Fruit fly (Drosophila melanogaster): ENCODE results near the gene sowah.
A peak's percentile ranks its signal among the peaks of the same experiment; 100 is the strongest.

sowah gene

DNA sequence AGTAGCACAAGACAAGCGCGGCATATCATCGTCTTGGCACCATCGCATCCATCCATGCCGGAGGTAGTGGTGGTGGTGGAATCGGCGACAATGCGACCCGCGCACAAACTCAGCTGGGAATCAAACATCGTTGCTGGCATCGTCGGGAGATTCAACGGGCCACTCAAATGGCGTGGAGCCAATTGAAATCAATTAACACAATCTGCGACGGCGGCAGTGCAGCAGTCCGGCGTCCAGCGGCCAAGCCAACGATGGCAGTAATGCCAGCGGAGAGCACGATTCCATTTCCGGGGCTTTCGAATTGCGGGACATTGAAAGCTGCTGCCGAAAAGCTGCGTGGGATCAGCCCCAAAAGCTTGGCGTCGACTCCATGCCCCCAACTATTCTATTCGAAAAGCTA lies 64.8 kb downstream of the sowah start, which contains the start of gene CG10654 (continued):
- TF ChIP-seq CG13296 (GFP tag; optimal IDR thresholded peaks at IDR 0.05) = peak; percentile 15
- peak; percentile 41 for TF ChIP-seq Fer1 (GFP tag; optimal IDR thresholded peaks at IDR 0.05)
- TF ChIP-seq CG17361 (GFP tag; IDR thresholded peaks at IDR 0.05) = no peak
- TF ChIP-seq CG18599 (GFP tag; optimal IDR thresholded peaks at IDR 0.05) = peak; percentile 37
- TF ChIP-seq CG12155 (GFP tag; optimal IDR thresholded peaks at IDR 0.05) = no peak
- TF ChIP-seq Ets97D (GFP tag; optimal IDR thresholded peaks at IDR 0.05) = peak; percentile 38
- TF ChIP-seq CG18262 (tag; optimal IDR thresholded peaks at IDR 0.05) = no peak
- peak; percentile 70 for TF ChIP-seq Med (GFP tag)
- 0 out of 2 replicates have a peak, but pooled peaks have one; percentile 11 for TF ChIP-seq Awh (GFP tag; IDR thresholded peaks at IDR 0.05)
- TF ChIP-seq CG34376 (GFP tag; optimal IDR thresholded peaks at IDR 0.05) = peak; percentile 45
- peak; percentile 4 for TF ChIP-seq CG6683 (GFP tag; optimal IDR thresholded peaks at IDR 0.05)

DNA sequence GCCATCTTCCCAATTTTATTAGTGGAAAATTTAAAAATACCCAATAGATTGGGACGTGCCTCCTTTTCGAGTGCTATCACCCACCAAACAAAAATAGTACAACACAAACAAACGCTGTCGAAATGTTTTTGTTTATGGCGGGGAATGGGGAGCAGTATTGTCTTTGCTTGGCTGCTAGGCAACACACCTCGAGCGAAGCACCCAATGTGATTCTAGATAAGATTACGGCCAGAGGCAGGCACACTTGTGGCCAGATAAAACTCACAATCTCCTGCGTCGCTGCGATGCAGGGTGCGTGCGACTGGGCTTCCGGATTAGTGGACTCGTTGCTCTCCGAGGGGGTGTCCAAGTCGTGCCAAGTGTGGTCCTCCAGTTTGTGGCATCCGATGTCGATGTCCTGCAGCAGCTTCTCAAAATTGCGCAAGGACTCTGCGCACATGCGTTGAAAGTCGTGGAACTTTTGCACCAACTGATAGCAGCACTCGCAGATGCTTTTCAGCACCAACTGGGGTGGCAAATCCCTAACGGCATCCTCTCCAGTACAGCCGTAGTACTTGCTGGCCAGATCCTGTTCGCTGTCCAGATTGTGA lies 65.3 kb downstream of the sowah start:
- TF ChIP-seq CG6791 (GFP tag; IDR thresholded peaks at IDR 0.05; ENCODE audit: partially characterized antibody) (no peak), crol (GFP tag; IDR thresholded peaks at IDR 0.05) (peak; percentile 11; the same call in 1 of the 2 replicates), sug (tag; optimal IDR thresholded peaks at IDR 0.05) (peak; percentile 68), Awh (GFP tag; IDR thresholded peaks at IDR 0.05) (no peak), Hey (tag; optimal IDR thresholded peaks at IDR 0.05) (peak; percentile 69), HHEX (GFP tag; optimal IDR thresholded peaks at IDR 0.05) (no peak), ci (GFP tag; IDR thresholded peaks at IDR 0.05) (peak; percentile 55; the same call in 2 of the 3 replicates), z (GFP tag; IDR thresholded peaks at IDR 0.05) (peak; percentile 42; the same call in 2 of the 3 replicates), HmgZ (tag; optimal IDR thresholded peaks at IDR 0.05) (peak; percentile 33), CG10147 (GFP tag; optimal IDR thresholded peaks at IDR 0.05) (no peak), CG33557 (GFP tag; optimal IDR thresholded peaks at IDR 0.05) (no peak), exex (tag; optimal IDR thresholded peaks at IDR 0.05) (peak; percentile 26), grn (GFP tag; optimal IDR thresholded peaks at IDR 0.05) (peak; percentile 95), hkb (optimal IDR thresholded peaks at IDR 0.05) (no peak), hkb (GFP tag; IDR thresholded peaks at IDR 0.05) (0 out of 2 replicates have a peak, but pooled peaks have one; percentile 23), her (GFP tag; optimal IDR thresholded peaks at IDR 0.05) (peak; percentile 62), sens (GFP tag) (peak; percentile 68), CG10543 (GFP tag; optimal IDR thresholded peaks at IDR 0.05) (peak; percentile 16), hb (GFP tag; IDR thresholded peaks at IDR 0.05; ENCODE audit: partially characterized antibody) (no peak), pb (GFP tag; optimal IDR thresholded peaks at IDR 0.05) (no peak), CG17385 (GFP tag; optimal IDR thresholded peaks at IDR 0.05) (no peak), Rfx (GFP tag; IDR thresholded peaks at IDR 0.05) (peak; percentile 46; the same call in 1 of the 2 replicates), GATAe (GFP tag; conservative IDR thresholded peaks at IDR 0.05) (peak; percentile 72), Hr51 (GFP tag; optimal IDR thresholded peaks at IDR 0.05) (no peak), CG3995 (GFP tag; optimal IDR thresholded peaks at IDR 0.05) (peak; percentile 52), vnd (GFP tag; IDR thresholded peaks at IDR 0.05; ENCODE audit: partially characterized antibody) (0 out of 3 replicates have a peak, but pooled peaks have one; percentile 16), ewg (GFP tag; optimal IDR thresholded peaks at IDR 0.05) (peak; percentile 71), HLHmδ (GFP tag; optimal IDR thresholded peaks at IDR 0.05) (peak; percentile 14), mirr (GFP tag; optimal IDR thresholded peaks at IDR 0.05) (peak; percentile 9), Med (GFP tag) (peak; percentile 31), CG6175 (GFP tag; IDR thresholded peaks at IDR 0.05) (peak; percentile 76; the same call in 2 of the 3 replicates), zfh2 (GFP tag; optimal IDR thresholded peaks at IDR 0.05) (no peak), row (GFP tag; IDR thresholded peaks at IDR 0.05) (peak; percentile 30; the same call in 1 of the 3 replicates), CG3281 (GFP tag; optimal IDR thresholded peaks at IDR 0.05) (no peak), CG16813 (GFP tag; IDR thresholded peaks at IDR 0.05; ENCODE audit: partially characterized antibody) (0 out of 3 replicates have a peak, but pooled peaks have one; percentile 21), dpn (GFP tag; optimal IDR thresholded peaks at IDR 0.05) (no peak)
